Worm (Caenorhabditis elegans): ENCODE data around the gene F13H10.6.

F13H10.6 gene

ce11 chrIV:11021512-11022268, 12.6 kb downstream of the F13H10.6 start, which contains the start of gene mogs-1:
TSS of gene mogs-1 (minus strand) at chrIV:11021928.
- TF ChIP-seq pqm-1 (tag; optimal IDR thresholded peaks at IDR 0.05) = no peak
- TF ChIP-seq egl-5 (tag; optimal IDR thresholded peaks at IDR 0.05) = no peak
- no peak for TF ChIP-seq snpc-4 (tag; optimal IDR thresholded peaks at IDR 0.05)
- TF ChIP-seq lsy-12 (tag; optimal IDR thresholded peaks at IDR 0.05) = no peak
- TF ChIP-seq elt-2 (tag; optimal IDR thresholded peaks at IDR 0.05) = peak; percentile 50
- TF ChIP-seq nhr-25 (tag; optimal IDR thresholded peaks at IDR 0.05) = peak; percentile 53
- peak; percentile 17 for TF ChIP-seq jun-1 (tag; optimal IDR thresholded peaks at IDR 0.05)
- TF ChIP-seq unc-39 (tag; optimal IDR thresholded peaks at IDR 0.05) = no peak
- TF ChIP-seq mdl-1 (tag; optimal IDR thresholded peaks at IDR 0.05) = no peak
- TF ChIP-seq fkh-2 (tag; optimal IDR thresholded peaks at IDR 0.05) = no peak
- TF ChIP-seq nhr-77 (tag; optimal IDR thresholded peaks at IDR 0.05) = no peak
- TF ChIP-seq sea-2 (GFP tag; optimal IDR thresholded peaks at IDR 0.05) = no peak
- no peak for TF ChIP-seq nhr-76 (tag; optimal IDR thresholded peaks at IDR 0.05)
- TF ChIP-seq fkh-10 (GFP tag; optimal IDR thresholded peaks at IDR 0.05) = no peak
- no peak for TF ChIP-seq nhr-12 (tag; optimal IDR thresholded peaks at IDR 0.05)
- TF ChIP-seq daf-12 (tag; optimal IDR thresholded peaks at IDR 0.05) = no peak
- TF ChIP-seq egl-27 (tag; optimal IDR thresholded peaks at IDR 0.05) = no peak
- peak; percentile 17 for TF ChIP-seq elt-1 (tag; optimal IDR thresholded peaks at IDR 0.05)
- no peak for TF ChIP-seq ceh-9 (tag; optimal IDR thresholded peaks at IDR 0.05)
- TF ChIP-seq pha-4 (tag; optimal IDR thresholded peaks at IDR 0.05) = no peak
- TF ChIP-seq eor-1 (tag; optimal IDR thresholded peaks at IDR 0.05) = no peak
- no peak for TF ChIP-seq nhr-237 (tag; optimal IDR thresholded peaks at IDR 0.05)
- peak; percentile 72 for TF ChIP-seq nhr-23 (tag; optimal IDR thresholded peaks at IDR 0.05)
- no peak for TF ChIP-seq zag-1 (tag; optimal IDR thresholded peaks at IDR 0.05)
- TF ChIP-seq elt-3 (tag; optimal IDR thresholded peaks at IDR 0.05) = no peak
- TF ChIP-seq unc-62 (GFP tag; optimal IDR thresholded peaks at IDR 0.05) = no peak
- TF ChIP-seq skn-1 (tag; optimal IDR thresholded peaks at IDR 0.05) = no peak
- TF ChIP-seq aly-2 (tag; optimal IDR thresholded peaks at IDR 0.05) = no peak
- TF ChIP-seq nhr-11 (tag; optimal IDR thresholded peaks at IDR 0.05) = no peak
- no peak for TF ChIP-seq ceh-16 (tag; optimal IDR thresholded peaks at IDR 0.05)
- peak; percentile 60 for TF ChIP-seq nhr-43 (tag; optimal IDR thresholded peaks at IDR 0.05; ENCODE audit: poor library complexity, severe bottlenecking)
- TF ChIP-seq nhr-67 (tag; optimal IDR thresholded peaks at IDR 0.05) = no peak
- no peak for TF ChIP-seq ceh-28 (tag; optimal IDR thresholded peaks at IDR 0.05)
- no peak for TF ChIP-seq nhr-28 (tag; optimal IDR thresholded peaks at IDR 0.05)
- no peak for TF ChIP-seq fos-1 (tag; optimal IDR thresholded peaks at IDR 0.05)
- TF ChIP-seq nfya-1 (tag; optimal IDR thresholded peaks at IDR 0.05; ENCODE audit: insufficient read depth) = no peak
- peak; percentile 21 for TF ChIP-seq hmg-11 (tag; optimal IDR thresholded peaks at IDR 0.05)
- TF ChIP-seq ztf-11 (tag; optimal IDR thresholded peaks at IDR 0.05) = no peak
- no peak for TF ChIP-seq ama-1 (optimal IDR thresholded peaks at IDR 0.05)

- TF ChIP-seq nhr-77 (tag; optimal IDR thresholded peaks at IDR 0.05) = no peak
- no peak for TF ChIP-seq egl-5 (tag; optimal IDR thresholded peaks at IDR 0.05)
- TF ChIP-seq nhr-11 (tag; optimal IDR thresholded peaks at IDR 0.05) = no peak
- TF ChIP-seq skn-1 (tag; optimal IDR thresholded peaks at IDR 0.05) = no peak
- TF ChIP-seq pha-4 (tag; optimal IDR thresholded peaks at IDR 0.05) = no peak
- no peak for TF ChIP-seq ztf-4 (tag; optimal IDR thresholded peaks at IDR 0.05)
- TF ChIP-seq nhr-67 (tag; optimal IDR thresholded peaks at IDR 0.05) = no peak
- TF ChIP-seq sea-2 (GFP tag; optimal IDR thresholded peaks at IDR 0.05) = no peak
- no peak for TF ChIP-seq nhr-28 (tag; optimal IDR thresholded peaks at IDR 0.05)
- TF ChIP-seq snpc-4 (tag; optimal IDR thresholded peaks at IDR 0.05) = no peak
- no peak for TF ChIP-seq unc-62 (GFP tag; optimal IDR thresholded peaks at IDR 0.05)
- no peak for TF ChIP-seq mml-1 (tag; optimal IDR thresholded peaks at IDR 0.05)
- no peak for TF ChIP-seq nfya-1 (tag; optimal IDR thresholded peaks at IDR 0.05; ENCODE audit: insufficient read depth)
Observed at ce11 chrIV:11022303-11022702, 13.2 kb downstream of the F13H10.6 start, which contains the start of gene alh-3. TSS of gene alh-3 (plus strand) at chrIV:11022603.
